Fruit fly (Drosophila melanogaster) whole organism, pupa: ENCODE measurements around the gene CG42232.

Experiments used
- CG12605 ChIP-seq: fragments of 200-800 bp; sonication (Bioruptor generic); IDR thresholded peaks from 2 replicates; pipeline ENCODE4 v1.3.6; 2022; ENCODE audit warnings: missing biosample characterization, missing genetic modification characterization
- CG15710 ChIP-seq: fragments of 200-800 bp; sonication (Bioruptor generic); optimal IDR thresholded peaks from 2 replicates; lab custom pipeline; 2018; ENCODE audit warnings: missing biosample characterization, mild to moderate bottlenecking, missing genetic modification characterization, moderate library complexity
- CG4496 ChIP-seq: fragments of 200-800 bp; sonication (Bioruptor generic); IDR thresholded peaks from 3 replicates; pipeline ENCODE4 v1.3.6; 2022; ENCODE audit warnings: missing biosample characterization, missing genetic modification characterization
- CG8301 ChIP-seq: fragments of 200-800 bp; sonication (Bioruptor generic); optimal IDR thresholded peaks from 2 replicates; lab custom pipeline; 2018; ENCODE audit warnings: missing biosample characterization, mild to moderate bottlenecking, missing genetic modification characterization
- CG9948 ChIP-seq: fragments of 200-800 bp; sonication (Bioruptor generic); optimal IDR thresholded peaks from 2 replicates; lab custom pipeline; 2018; ENCODE audit warnings: missing biosample characterization, mild to moderate bottlenecking, missing genetic modification characterization, moderate library complexity
- D1 ChIP-seq: fragments of 200-800 bp; sonication (Bioruptor generic); optimal IDR thresholded peaks from 2 replicates; lab custom pipeline; 2018; ENCODE audit warnings: missing biosample characterization, mild to moderate bottlenecking, missing genetic modification characterization, moderate library complexity
- EcR ChIP-seq: fragments of 200-800 bp; sonication (Bioruptor generic); optimal IDR thresholded peaks from 3 replicates; lab custom pipeline; 2019; ENCODE audit warnings: missing biosample characterization, missing genetic modification characterization, mild to moderate bottlenecking, moderate library complexity, missing genetic modification reagents
- Pif1A ChIP-seq: fragments of 200-800 bp; sonication (Bioruptor generic); optimal IDR thresholded peaks from 3 replicates; lab custom pipeline; 2016; ENCODE audit warnings: missing biosample characterization, missing genetic modification characterization
- rn ChIP-seq: fragments of 200-800 bp; sonication (Bioruptor generic); IDR thresholded peaks from 2 replicates; pipeline ENCODE4 v1.3.6; 2022; ENCODE audit warnings: missing biosample characterization, missing genetic modification characterization

dm6 chr3R:16502595-16503305, 33.3 kb upstream of the CG42232 start, which contains the start of gene CG42342:
- TF ChIP-seq CG4496 (GFP tag; lab: Robert Waterston, UW), result no peak
- TF ChIP-seq EcR (GFP tag; lab: Kevin White, UChicago), result no peak
- TF ChIP-seq Pif1A (GFP tag; lab: Kevin White, UChicago), result no peak
- no peak for TF ChIP-seq CG9948 (tag; lab: Kevin White, UChicago)
- TF ChIP-seq CG8301, result no peak
- TF ChIP-seq CG15710 (tag; lab: Kevin White, UChicago), result no peak
- no peak for TF ChIP-seq rn (GFP tag; lab: Robert Waterston, UW)
- peak; percentile 12; the same call in 1 of the 2 replicates for TF ChIP-seq CG12605 (GFP tag; lab: Robert Waterston, UW)
- TF ChIP-seq D1, result no peak
